Fruit fly (Drosophila melanogaster): ENCODE data around the gene Vps45.

The Vps45 gene

DNA sequence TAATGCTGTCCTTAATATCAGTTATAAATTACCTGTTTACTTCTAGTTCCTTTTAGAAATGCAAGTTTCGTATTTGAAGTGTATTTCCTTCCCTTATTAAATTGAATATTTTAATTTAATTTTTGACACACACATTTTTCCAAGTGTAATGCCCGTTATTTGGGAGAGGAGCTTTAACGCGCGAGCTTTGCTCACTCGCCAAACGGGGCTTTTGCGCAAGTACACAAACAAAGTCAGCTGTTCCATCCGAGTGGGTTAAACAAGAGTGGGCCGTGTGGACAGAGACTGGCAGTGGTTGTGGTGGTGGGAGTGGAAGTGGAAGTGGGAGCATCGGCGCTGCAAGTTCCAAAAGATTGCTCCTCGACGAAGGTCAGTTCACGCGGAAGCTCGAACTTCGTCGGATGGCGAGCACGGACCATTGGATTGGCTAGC lies 17.4 kb downstream of the Vps45 start, which contains the start of gene CG8301 (continued):
- no peak for TF ChIP-seq salr (GFP tag; optimal IDR thresholded peaks at IDR 0.05)
- peak; percentile 35 for TF ChIP-seq Eip78C (GFP tag)
- TF ChIP-seq CG6808 (GFP tag; optimal IDR thresholded peaks at IDR 0.05), result no peak
- no peak for TF ChIP-seq CG6276 (GFP tag; optimal IDR thresholded peaks at IDR 0.05)
- TF ChIP-seq Ets21C (GFP tag; optimal IDR thresholded peaks at IDR 0.05), result no peak
- no peak for TF ChIP-seq Smox (GFP tag; optimal IDR thresholded peaks at IDR 0.05)
- peak; percentile 50 for TF ChIP-seq pdm3 (GFP tag; optimal IDR thresholded peaks at IDR 0.05)
- TF ChIP-seq Eip75B (GFP tag; optimal IDR thresholded peaks at IDR 0.05), result peak; percentile 28
- TF ChIP-seq Lpt (GFP tag; optimal IDR thresholded peaks at IDR 0.05), result peak; percentile 21
- TF ChIP-seq Hr39 (GFP tag; optimal IDR thresholded peaks at IDR 0.05), result no peak
- no peak for TF ChIP-seq CG11294 (GFP tag; IDR thresholded peaks at IDR 0.05)

DNA sequence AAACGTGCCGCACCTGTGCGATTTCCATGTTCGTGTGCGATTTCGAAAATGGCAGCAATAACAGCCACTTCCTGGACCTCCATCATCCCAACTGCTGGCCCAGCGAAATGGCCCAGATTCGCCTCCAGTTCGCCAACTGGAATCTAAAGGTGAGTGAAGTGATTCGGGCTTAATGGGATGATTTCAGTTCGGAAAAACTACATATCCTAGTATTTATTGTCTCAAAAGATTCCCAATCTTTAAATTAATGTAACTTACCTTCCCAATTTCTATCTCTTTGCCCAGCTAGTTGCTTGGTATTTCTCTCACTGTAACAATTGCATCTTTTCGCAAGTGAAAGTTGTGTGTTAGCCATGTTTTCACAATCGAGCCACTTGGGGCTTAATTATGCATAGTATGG lies 18.2 kb downstream of the Vps45 start:
- TF ChIP-seq Eip78C (GFP tag) (peak; percentile 52), Met (GFP tag; optimal IDR thresholded peaks at IDR 0.05) (no peak), CG32006 (GFP tag; optimal IDR thresholded peaks at IDR 0.05) (peak; percentile 65), Gug (GFP tag; IDR thresholded peaks at IDR 0.05) (no peak), Eip75B (GFP tag; optimal IDR thresholded peaks at IDR 0.05) (no peak), net (GFP tag; optimal IDR thresholded peaks at IDR 0.05) (no peak), topi (GFP tag; optimal IDR thresholded peaks at IDR 0.05) (no peak), pdm3 (GFP tag; optimal IDR thresholded peaks at IDR 0.05) (no peak), CG6792 (GFP tag; optimal IDR thresholded peaks at IDR 0.05) (no peak), CG3919 (GFP tag; optimal IDR thresholded peaks at IDR 0.05) (no peak), CG15336 (GFP tag; IDR thresholded peaks at IDR 0.05) (peak; percentile 42; the same call in 1 of the 2 replicates), Hr4 (GFP tag; optimal IDR thresholded peaks at IDR 0.05) (peak; percentile 74), CG8119 (GFP tag; IDR thresholded peaks at IDR 0.05) (0 out of 3 replicates have a peak, but pooled peaks have one; percentile 43)

dm6 chr3R:9583122-9583521 lies 19.4 kb downstream of the Vps45 start, which contains the start of gene CG33654:
Gene CG33654 (minus strand): TSS chr3R:9583222.
- TF ChIP-seq CG10669 (GFP tag; optimal IDR thresholded peaks at IDR 0.05), result no peak
- TF ChIP-seq net (GFP tag; optimal IDR thresholded peaks at IDR 0.05), result no peak
- no peak for TF ChIP-seq CG11902 (GFP tag; optimal IDR thresholded peaks at IDR 0.05)
- no peak for TF ChIP-seq dsx (GFP tag; optimal IDR thresholded peaks at IDR 0.05; ENCODE audit: poor library complexity, severe bottlenecking)
- no peak for TF ChIP-seq CG11762 (GFP tag; optimal IDR thresholded peaks at IDR 0.05; ENCODE audit: insufficient read depth)
- TF ChIP-seq achi (GFP tag; optimal IDR thresholded peaks at IDR 0.05), result no peak
- TF ChIP-seq CG6854 (GFP tag; optimal IDR thresholded peaks at IDR 0.05), result no peak
- TF ChIP-seq fd59A (GFP tag; optimal IDR thresholded peaks at IDR 0.05), result no peak
- TF ChIP-seq CG34406 (GFP tag; optimal IDR thresholded peaks at IDR 0.05), result no peak
- no peak for TF ChIP-seq CG8119 (GFP tag; IDR thresholded peaks at IDR 0.05)
- TF ChIP-seq CG31627 (GFP tag; optimal IDR thresholded peaks at IDR 0.05), result no peak
- no peak for TF ChIP-seq CG8319 (GFP tag; optimal IDR thresholded peaks at IDR 0.05)
- no peak for TF ChIP-seq pdm3 (GFP tag; optimal IDR thresholded peaks at IDR 0.05)
- TF ChIP-seq fkh (GFP tag; optimal IDR thresholded peaks at IDR 0.05), result no peak
- no peak for TF ChIP-seq Sox14 (GFP tag; optimal IDR thresholded peaks at IDR 0.05)
- TF ChIP-seq CG6808 (GFP tag; optimal IDR thresholded peaks at IDR 0.05), result no peak
- TF ChIP-seq Gug (GFP tag; IDR thresholded peaks at IDR 0.05), result no peak
- no peak for TF ChIP-seq acj6 (GFP tag; optimal IDR thresholded peaks at IDR 0.05)

- TF ChIP-seq Ets96B (tag; optimal IDR thresholded peaks at IDR 0.05) (peak; percentile 17), esn (GFP tag; optimal IDR thresholded peaks at IDR 0.05) (peak; percentile 61), lz (GFP tag; optimal IDR thresholded peaks at IDR 0.05) (peak; percentile 68), CG15336 (GFP tag; IDR thresholded peaks at IDR 0.05) (peak; percentile 10; the same call in 1 of the 2 replicates), CG6792 (GFP tag; optimal IDR thresholded peaks at IDR 0.05) (no peak), dac (GFP tag; optimal IDR thresholded peaks at IDR 0.05) (no peak), Hr4 (GFP tag; optimal IDR thresholded peaks at IDR 0.05) (peak; percentile 48), CG34406 (GFP tag; optimal IDR thresholded peaks at IDR 0.05) (no peak), CG6854 (GFP tag; optimal IDR thresholded peaks at IDR 0.05) (peak; percentile 28), topi (GFP tag; optimal IDR thresholded peaks at IDR 0.05) (peak; percentile 42), Eip78C (GFP tag) (peak; percentile 74), Sox14 (GFP tag; optimal IDR thresholded peaks at IDR 0.05) (peak; percentile 62), salr (GFP tag; optimal IDR thresholded peaks at IDR 0.05) (no peak), CG31627 (GFP tag; optimal IDR thresholded peaks at IDR 0.05) (peak; percentile 66), dsx (GFP tag; optimal IDR thresholded peaks at IDR 0.05; ENCODE audit: poor library complexity, severe bottlenecking) (peak; percentile 1), Ets21C (GFP tag; optimal IDR thresholded peaks at IDR 0.05) (no peak), CG16779 (tag; optimal IDR thresholded peaks at IDR 0.05) (no peak), vri (GFP tag; optimal IDR thresholded peaks at IDR 0.05) (peak; percentile 42), eg (GFP tag; IDR thresholded peaks at IDR 0.05) (peak; percentile 62; the same call in 2 of the 3 replicates), achi (GFP tag; optimal IDR thresholded peaks at IDR 0.05) (peak; percentile 46), Gug (GFP tag; IDR thresholded peaks at IDR 0.05) (no peak), CG3919 (GFP tag; optimal IDR thresholded peaks at IDR 0.05) (peak; percentile 36), CG8319 (GFP tag; optimal IDR thresholded peaks at IDR 0.05) (no peak), CG10631 (GFP tag; optimal IDR thresholded peaks at IDR 0.05) (peak; percentile 62), CG11902 (GFP tag; optimal IDR thresholded peaks at IDR 0.05) (no peak)
Observed at dm6 chr3R:9586663-9587248, 23.0 kb downstream of the Vps45 start, which contains the start of gene P58IPK. Gene P58IPK (plus strand): TSS chr3R:9586942.

Measured in whole organism, prepupa.